Fruit fly (Drosophila melanogaster): ENCODE results near the gene CG3198.

Gene CG3198

DNA sequence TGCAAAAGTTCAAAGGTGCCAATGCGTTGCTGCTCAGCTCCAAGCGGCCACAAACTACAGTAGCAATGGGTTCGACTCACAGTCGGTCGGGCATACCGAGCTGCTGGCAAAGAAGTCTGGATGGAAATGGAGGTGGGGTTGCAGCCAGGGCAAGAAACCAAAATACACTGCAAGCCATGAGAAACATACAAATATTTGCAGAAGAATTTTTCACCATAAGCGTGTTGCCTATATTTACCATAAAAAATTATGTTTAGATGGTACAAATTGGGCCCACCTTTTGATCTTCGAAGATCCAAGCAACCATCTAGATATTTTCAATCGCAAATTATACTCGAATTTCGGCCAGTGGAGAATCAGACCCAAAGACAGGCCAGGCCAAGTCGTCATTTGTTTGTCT lies 26.9 kb downstream of the CG3198 start:
- TF ChIP-seq CTCF (optimal IDR thresholded peaks at IDR 0.05) (no peak), CG8478 (optimal IDR thresholded peaks at IDR 0.05) (no peak)

dm6 chrX:6642593-6643257 lies 31.0 kb downstream of the CG3198 start:
- TF ChIP-seq CG8478 (optimal IDR thresholded peaks at IDR 0.05) (no peak), CTCF (optimal IDR thresholded peaks at IDR 0.05) (no peak)

- TF ChIP-seq CG8478 (optimal IDR thresholded peaks at IDR 0.05) (no peak), CTCF (optimal IDR thresholded peaks at IDR 0.05) (no peak)
These were observed 32.2 kb downstream of the CG3198 start for dm6 chrX:6641602-6642001.

- TF ChIP-seq CTCF (optimal IDR thresholded peaks at IDR 0.05) (no peak), CG8478 (optimal IDR thresholded peaks at IDR 0.05) (no peak)
These were observed 35.6 kb downstream of the CG3198 start for dm6 chrX:6638123-6638522.

- no peak for TF ChIP-seq CTCF (optimal IDR thresholded peaks at IDR 0.05)
- TF ChIP-seq CG8478 (optimal IDR thresholded peaks at IDR 0.05): no peak
These were observed 40.1 kb downstream of the CG3198 start, which contains the start of gene CG14443 for dm6 chrX:6633659-6634058. CG14443 (plus strand) TSS chrX:6633959.

DNA sequence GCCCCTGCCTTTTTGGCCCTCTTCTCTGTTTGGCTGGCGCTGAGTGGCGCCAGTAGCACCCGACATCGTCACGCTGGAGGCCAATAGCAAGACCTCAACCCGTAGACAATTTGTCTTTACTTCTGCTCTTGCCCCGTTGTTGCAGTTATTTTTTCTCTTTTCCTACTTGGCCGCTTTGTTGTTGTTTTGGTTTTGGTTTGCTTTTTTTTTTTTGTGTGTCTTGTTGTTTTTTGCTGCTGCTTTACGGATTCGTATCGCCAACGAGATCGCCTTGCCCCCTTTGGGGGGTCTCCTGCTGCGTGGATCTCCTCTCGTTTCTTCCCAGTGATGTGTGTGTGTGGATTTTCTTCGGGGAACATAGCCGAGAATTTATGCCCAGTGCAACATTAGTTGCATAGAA lies 41.9 kb downstream of the CG3198 start:
- TF ChIP-seq CTCF (optimal IDR thresholded peaks at IDR 0.05) (no peak), CG8478 (optimal IDR thresholded peaks at IDR 0.05) (no peak)

dm6 chrX:6624977-6625591 lies 48.7 kb downstream of the CG3198 start:
- TF ChIP-seq CG8478 (optimal IDR thresholded peaks at IDR 0.05) (no peak), CTCF (optimal IDR thresholded peaks at IDR 0.05) (no peak)

DNA sequence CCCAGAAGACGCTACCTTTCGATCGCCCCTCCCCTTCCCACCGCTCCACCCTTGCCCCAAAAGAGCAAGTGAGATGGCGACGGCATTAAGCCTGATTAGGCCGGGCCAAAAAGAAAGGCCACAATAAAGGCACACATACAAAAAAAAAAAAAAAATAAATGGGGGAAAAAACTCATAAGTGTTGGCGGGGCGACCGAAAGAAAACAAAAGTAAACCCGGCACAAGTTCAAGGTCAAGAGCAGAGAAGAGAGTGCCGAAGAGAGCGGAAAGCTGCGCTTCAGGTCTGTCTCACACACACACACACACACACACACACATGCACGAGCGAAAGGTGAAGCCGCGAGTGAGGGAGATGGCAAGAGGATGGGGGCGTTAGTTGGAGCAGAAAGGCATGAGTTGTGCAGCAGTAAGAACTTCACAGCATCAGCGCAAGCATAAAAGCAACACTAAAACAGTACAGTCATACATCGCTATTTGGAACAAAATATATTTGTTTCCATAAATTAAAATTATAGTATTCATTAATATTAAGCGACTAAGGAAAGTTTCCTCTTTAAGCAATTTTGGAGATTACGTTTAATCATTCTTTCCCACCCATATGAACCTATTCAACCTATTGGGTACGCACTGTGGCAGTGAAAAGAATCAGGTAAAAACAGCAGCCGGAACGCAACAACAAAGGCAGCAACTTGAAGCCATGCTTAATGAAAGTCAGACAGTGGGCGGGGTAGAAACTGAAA lies 49.6 kb downstream of the CG3198 start:
- TF ChIP-seq CTCF (optimal IDR thresholded peaks at IDR 0.05) (no peak), CG8478 (optimal IDR thresholded peaks at IDR 0.05) (no peak)

DNA sequence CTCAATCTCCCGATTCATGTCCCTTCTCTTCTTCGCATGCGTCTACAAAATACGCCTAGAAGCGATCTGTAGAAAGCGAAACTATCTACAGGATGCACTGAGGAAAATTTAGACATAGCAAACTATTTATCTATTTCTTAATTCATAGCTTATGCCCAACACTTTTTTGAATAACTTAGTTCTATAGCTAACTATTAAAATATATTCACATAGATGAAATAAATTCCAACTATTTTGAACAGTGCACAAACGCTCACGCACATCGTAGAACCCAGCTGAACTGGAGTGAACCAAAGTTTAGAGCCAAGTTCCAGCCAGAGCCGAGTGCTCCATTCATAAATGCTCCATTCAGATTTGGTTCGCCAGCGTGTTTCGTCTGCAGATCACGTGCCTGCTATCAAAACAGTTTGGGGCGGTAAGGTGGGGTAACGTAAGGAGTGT lies 52.2 kb downstream of the CG3198 start:
- TF ChIP-seq CG8478 (optimal IDR thresholded peaks at IDR 0.05): no peak
- no peak for TF ChIP-seq CTCF (optimal IDR thresholded peaks at IDR 0.05)
